Worm (Caenorhabditis elegans): Measurements from ENCODE around the gene sfxn-1.4.

sfxn-1.4 gene

DNA sequence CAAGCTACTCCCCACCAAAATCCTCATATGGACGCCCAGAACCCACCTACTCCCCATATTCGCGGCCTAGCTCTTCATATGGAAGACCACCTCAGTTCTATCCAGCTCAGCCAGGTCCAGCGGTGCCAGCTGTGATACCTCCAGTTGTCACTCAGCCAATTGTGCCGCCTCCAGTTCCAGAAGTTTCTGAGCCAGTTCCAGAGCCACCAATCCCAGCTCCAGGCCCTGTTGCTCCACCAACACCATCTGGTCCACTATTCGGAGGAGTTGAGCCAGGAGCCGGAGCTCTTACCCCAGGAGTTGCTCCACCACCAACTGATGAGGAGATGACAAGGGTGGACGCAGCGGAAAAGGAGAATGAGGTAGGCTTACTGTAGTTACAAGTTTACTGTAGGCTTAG, 40.6 kb upstream of the sfxn-1.4 start:
- no peak for TF ChIP-seq hlh-8 (tag; optimal IDR thresholded peaks at IDR 0.05)
- no peak for TF ChIP-seq ets-4 (tag; optimal IDR thresholded peaks at IDR 0.05)
- TF ChIP-seq ceh-14 (tag; optimal IDR thresholded peaks at IDR 0.05): no peak
- no peak for TF ChIP-seq ttx-3 (tag; optimal IDR thresholded peaks at IDR 0.05)
- no peak for TF ChIP-seq nhr-11 (tag; optimal IDR thresholded peaks at IDR 0.05)
- no peak for TF ChIP-seq tbx-2 (tag; optimal IDR thresholded peaks at IDR 0.05)
- TF ChIP-seq dmd-4 (tag; optimal IDR thresholded peaks at IDR 0.05; ENCODE audit: borderline replicate concordance): no peak
- TF ChIP-seq hlh-13 (GFP tag; optimal IDR thresholded peaks at IDR 0.05): no peak
- TF ChIP-seq fkh-6 (tag; optimal IDR thresholded peaks at IDR 0.05): no peak
- no peak for TF ChIP-seq K02D7.2 (tag; optimal IDR thresholded peaks at IDR 0.05)
- TF ChIP-seq ref-2 (tag; optimal IDR thresholded peaks at IDR 0.05): no peak
- TF ChIP-seq syd-9 (tag; optimal IDR thresholded peaks at IDR 0.05): no peak
- no peak for TF ChIP-seq ahr-1 (tag; optimal IDR thresholded peaks at IDR 0.05)
- no peak for TF ChIP-seq tbx-7 (tag; optimal IDR thresholded peaks at IDR 0.05)
- TF ChIP-seq sox-4 (tag; optimal IDR thresholded peaks at IDR 0.05): no peak
- no peak for TF ChIP-seq nfya-1 (tag; optimal IDR thresholded peaks at IDR 0.05)
- TF ChIP-seq zip-5 (tag; optimal IDR thresholded peaks at IDR 0.05): no peak
- TF ChIP-seq unc-42 (tag; optimal IDR thresholded peaks at IDR 0.05): no peak
- TF ChIP-seq ceh-30 (tag; optimal IDR thresholded peaks at IDR 0.05): no peak
- no peak for TF ChIP-seq unc-3 (GFP tag; conservative IDR thresholded peaks at IDR 0.05)
- TF ChIP-seq unc-3 (tag; optimal IDR thresholded peaks at IDR 0.05): no peak

DNA sequence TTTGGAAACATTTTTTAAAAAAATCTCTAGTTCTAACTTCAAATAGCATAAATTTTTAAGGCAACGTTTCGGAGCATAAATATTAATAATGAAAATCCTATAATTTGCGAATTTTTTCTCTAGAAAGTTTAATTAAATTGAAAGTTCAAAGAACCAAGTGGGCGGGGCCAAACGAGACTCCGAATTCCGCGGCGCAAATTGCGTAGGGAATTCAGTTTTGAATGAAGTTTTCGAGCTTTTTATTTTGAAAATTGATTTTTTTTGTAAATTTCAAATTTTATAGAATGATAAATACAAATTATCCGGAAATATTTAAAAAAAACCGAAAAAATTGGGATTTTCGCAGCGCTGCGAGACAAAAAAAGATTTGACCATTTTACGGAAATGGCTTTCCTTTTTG, 39.8 kb upstream of the sfxn-1.4 start:
- TF ChIP-seq C08G9.2 (tag; optimal IDR thresholded peaks at IDR 0.05) (no peak), sdc-2 (tag; optimal IDR thresholded peaks at IDR 0.05) (no peak), dmd-4 (tag; optimal IDR thresholded peaks at IDR 0.05; ENCODE audit: borderline replicate concordance) (no peak), npax-4 (tag; optimal IDR thresholded peaks at IDR 0.05) (no peak), ceh-6 (GFP tag; optimal IDR thresholded peaks at IDR 0.05) (no peak), elt-2 (tag; optimal IDR thresholded peaks at IDR 0.05) (no peak), pha-2 (tag; optimal IDR thresholded peaks at IDR 0.05) (no peak), ceh-31 (tag; optimal IDR thresholded peaks at IDR 0.05) (no peak), ceh-9 (tag; optimal IDR thresholded peaks at IDR 0.05) (no peak), ceh-19 (GFP tag; optimal IDR thresholded peaks at IDR 0.05) (no peak), hlh-8 (tag; optimal IDR thresholded peaks at IDR 0.05) (no peak), pat-9 (tag; optimal IDR thresholded peaks at IDR 0.05) (no peak), pax-1 (tag; optimal IDR thresholded peaks at IDR 0.05) (no peak), ahr-1 (tag; optimal IDR thresholded peaks at IDR 0.05) (no peak), ceh-18 (tag; optimal IDR thresholded peaks at IDR 0.05) (no peak), ceh-48 (tag; optimal IDR thresholded peaks at IDR 0.05) (no peak), hlh-13 (GFP tag; optimal IDR thresholded peaks at IDR 0.05) (no peak), ceh-14 (tag; optimal IDR thresholded peaks at IDR 0.05) (no peak), odd-2 (tag; optimal IDR thresholded peaks at IDR 0.05) (no peak)

DNA sequence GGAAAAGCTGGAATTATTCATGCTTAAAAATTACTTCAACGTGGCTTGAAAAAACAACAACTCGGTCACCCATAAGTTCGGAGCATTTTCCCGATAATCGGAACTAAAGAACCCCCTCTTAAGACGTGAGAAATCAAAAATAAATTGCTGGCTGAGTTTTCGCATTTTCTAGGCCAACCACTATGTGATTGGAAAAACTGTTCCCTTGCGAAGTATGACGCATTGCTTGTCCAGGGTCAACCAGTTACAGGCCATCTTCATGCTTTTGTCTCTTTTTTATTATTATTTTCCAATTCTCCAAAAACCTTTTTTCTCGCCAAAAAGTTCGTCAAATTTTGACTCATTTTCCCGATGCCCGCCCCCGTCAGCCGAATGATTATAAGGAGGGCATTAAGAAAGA, 39.1 kb upstream of the sfxn-1.4 start, which contains the start of gene F13D12.3:
Gene F13D12.3 (plus strand): TSS at position 301 of the 400 bp plus-strand sequence.
- TF ChIP-seq unc-3 (GFP tag; conservative IDR thresholded peaks at IDR 0.05) (no peak), unc-3 (tag; optimal IDR thresholded peaks at IDR 0.05) (no peak), hlh-30 (tag; optimal IDR thresholded peaks at IDR 0.05; ENCODE audit: insufficient read depth) (no peak), ceh-30 (tag; optimal IDR thresholded peaks at IDR 0.05) (no peak), dve-1 (tag; optimal IDR thresholded peaks at IDR 0.05) (no peak), hlh-13 (GFP tag; optimal IDR thresholded peaks at IDR 0.05) (no peak), ceh-31 (tag; optimal IDR thresholded peaks at IDR 0.05) (no peak), nhr-11 (tag; optimal IDR thresholded peaks at IDR 0.05) (no peak), sox-4 (tag; optimal IDR thresholded peaks at IDR 0.05) (no peak), F13H6.1 (tag; optimal IDR thresholded peaks at IDR 0.05) (no peak), pag-3 (tag; optimal IDR thresholded peaks at IDR 0.05; ENCODE audit: borderline replicate concordance) (no peak), unc-86 (tag; optimal IDR thresholded peaks at IDR 0.05) (no peak), unc-55 (GFP tag; optimal IDR thresholded peaks at IDR 0.05) (no peak), ttx-3 (tag; optimal IDR thresholded peaks at IDR 0.05) (no peak), ceh-24 (tag; optimal IDR thresholded peaks at IDR 0.05) (no peak), lin-11 (tag; optimal IDR thresholded peaks at IDR 0.05) (no peak)

Data from whole organism, late embryonic.